Worm (Caenorhabditis elegans): Measurements from ENCODE around the gene elmd-1.

ce11 chrIII:3404354-3404913 lies 14.7 kb downstream of the elmd-1 start, which contains the start of the genes npp-9 and F59A2.5:
- TF ChIP-seq him-1 (tag; optimal IDR thresholded peaks at IDR 0.05), result no peak
- no peak for TF ChIP-seq dao-5 (tag; optimal IDR thresholded peaks at IDR 0.05)

Measured in whole organism, L4/young adult.